Fruit fly (Drosophila melanogaster) whole organism, embryonic: Measurements from ENCODE around the gene CG5079.

Source experiments
- Aef1 ChIP-seq: fragments of 200-800 bp; sonication (Bioruptor generic); IDR thresholded peaks from 3 replicates; pipeline ENCODE4 v1.3.6; 2022; ENCODE audit warnings: missing biosample characterization, missing genetic modification characterization
- Asciz ChIP-seq: fragments of 200-800 bp; sonication (Bioruptor generic); optimal IDR thresholded peaks from 2 replicates; lab custom pipeline; 2017; ENCODE audit warnings: missing biosample characterization, mild to moderate bottlenecking, missing genetic modification characterization, missing genetic modification reagents
- Atf3 ChIP-seq: fragments of 200-800 bp; sonication (Bioruptor generic); optimal IDR thresholded peaks from 3 replicates; lab custom pipeline; 2016; ENCODE audit warnings: missing biosample characterization, missing genetic modification characterization
- C15 ChIP-seq: fragments of 200-800 bp; sonication (Bioruptor generic); IDR thresholded peaks from 3 replicates; pipeline ENCODE4 v1.3.6; 2022; ENCODE audit warnings: missing biosample characterization, missing genetic modification characterization
- CG12071 ChIP-seq: fragments of 200-800 bp; sonication (Bioruptor generic); optimal IDR thresholded peaks from 3 replicates; lab custom pipeline; 2018; ENCODE audit warnings: missing biosample characterization, mild to moderate bottlenecking, missing genetic modification characterization
- CG12299 ChIP-seq: fragments of 200-800 bp; sonication (Bioruptor generic); optimal IDR thresholded peaks from 2 replicates; lab custom pipeline; 2018; ENCODE audit warnings: missing biosample characterization, mild to moderate bottlenecking, missing genetic modification characterization
- CG13296 ChIP-seq: fragments of 200-800 bp; sonication (Bioruptor generic); optimal IDR thresholded peaks from 3 replicates; lab custom pipeline; 2018; ENCODE audit warnings: missing biosample characterization, mild to moderate bottlenecking, missing genetic modification characterization
- CG14710 ChIP-seq: fragments of 200-800 bp; sonication (Bioruptor generic); optimal IDR thresholded peaks from 3 replicates; lab custom pipeline; 2019; ENCODE audit warnings: missing biosample characterization, mild to moderate bottlenecking, missing genetic modification characterization, moderate library complexity
- CG15696 ChIP-seq: fragments of 200-800 bp; sonication (Bioruptor generic); optimal IDR thresholded peaks from 2 replicates; lab custom pipeline; 2019; ENCODE audit warnings: missing biosample characterization, mild to moderate bottlenecking, missing genetic modification characterization, moderate library complexity
- CG1602 ChIP-seq: fragments of 200-800 bp; sonication (Bioruptor generic); optimal IDR thresholded peaks from 3 replicates; lab custom pipeline; 2016; ENCODE audit warnings: missing biosample characterization, missing genetic modification characterization
- CG18011 ChIP-seq: fragments of 200-800 bp; sonication (Bioruptor generic); optimal IDR thresholded peaks from 2 replicates; lab custom pipeline; 2017; ENCODE audit warnings: missing biosample characterization, missing genetic modification characterization, mild to moderate bottlenecking, moderate library complexity, missing genotype
- CG18262 ChIP-seq: fragments of 200-800 bp; optimal IDR thresholded peaks from 3 replicates; lab custom pipeline; 2019; ENCODE audit warnings: missing biosample characterization, mild to moderate bottlenecking, missing genetic modification characterization, moderate library complexity
- CG2712 ChIP-seq: fragments of 200-800 bp; optimal IDR thresholded peaks from 3 replicates; lab custom pipeline; 2019; ENCODE audit warnings: missing biosample characterization, mild to moderate bottlenecking, missing genetic modification characterization, moderate library complexity
- CG30020 ChIP-seq: fragments of 200-800 bp; optimal IDR thresholded peaks from 2 replicates; lab custom pipeline; 2019; ENCODE audit warnings: missing biosample characterization, mild to moderate bottlenecking, missing genetic modification characterization, moderate library complexity
- CG31224 ChIP-seq: fragments of 200-800 bp; sonication (Bioruptor generic); IDR thresholded peaks from 2 replicates; pipeline ENCODE4 v1.3.6; 2022; ENCODE audit warnings: missing biosample characterization, missing genetic modification characterization
- CG31441 ChIP-seq: fragments of 200-800 bp; sonication (Bioruptor generic); IDR thresholded peaks from 2 replicates; pipeline ENCODE4 v1.3.6; 2022; ENCODE audit warnings: missing biosample characterization, missing genetic modification characterization
- CG32772 ChIP-seq: fragments of 200-800 bp; sonication (Bioruptor generic); IDR thresholded peaks from 2 replicates; pipeline ENCODE4 v1.3.6; 2022; ENCODE audit warnings: missing biosample characterization, missing genetic modification characterization
- CG3281 ChIP-seq: fragments of 200-800 bp; sonication (Bioruptor generic); optimal IDR thresholded peaks from 3 replicates; lab custom pipeline; 2017; ENCODE audit warnings: missing biosample characterization, mild to moderate bottlenecking, missing genetic modification characterization
- CG34376 ChIP-seq: fragments of 200-800 bp; sonication (Bioruptor generic); optimal IDR thresholded peaks from 2 replicates; lab custom pipeline; 2018; ENCODE audit warnings: missing biosample characterization, mild to moderate bottlenecking, missing genetic modification characterization
- CG3847 ChIP-seq: fragments of 200-800 bp; sonication (Bioruptor generic); IDR thresholded peaks from 2 replicates; pipeline ENCODE4 v1.3.6; 2022; ENCODE audit warnings: missing biosample characterization, missing genetic modification characterization
- CG3995 ChIP-seq: fragments of 200-800 bp; sonication (Bioruptor generic); optimal IDR thresholded peaks from 3 replicates; lab custom pipeline; 2016; ENCODE audit warnings: missing biosample characterization, missing genetic modification characterization
- CG7271 ChIP-seq: fragments of 200-800 bp; sonication (Bioruptor generic); optimal IDR thresholded peaks from 2 replicates; lab custom pipeline; 2018; ENCODE audit warnings: missing biosample characterization, mild to moderate bottlenecking, missing genetic modification characterization, moderate library complexity
- CG7556 ChIP-seq: fragments of 200-800 bp; sonication (Bioruptor generic); optimal IDR thresholded peaks from 2 replicates; lab custom pipeline; 2017; ENCODE audit warnings: missing biosample characterization, mild to moderate bottlenecking, missing genetic modification characterization
- CG8290 ChIP-seq, 3 experiments: fragments of 200-800 bp; sonication (Bioruptor generic); optimal IDR thresholded peaks; 2 replicates each; lab custom pipeline; 2016 to 2019; ENCODE audit warnings: missing biosample characterization in 3 of 3, missing genetic modification characterization in 3 of 3, mild to moderate bottlenecking in 2 of 3, moderate library complexity in 1 of 3
- CG9437 ChIP-seq: fragments of 200-800 bp; sonication (Bioruptor generic); optimal IDR thresholded peaks from 2 replicates; lab custom pipeline; 2018; ENCODE audit warnings: missing biosample characterization, mild to moderate bottlenecking, missing genetic modification characterization
- CHES-1-like ChIP-seq: fragments of 200-800 bp; sonication (Bioruptor generic); optimal IDR thresholded peaks from 2 replicates; lab custom pipeline; 2016; ENCODE audit warnings: missing biosample characterization, missing genetic modification characterization
- Camta ChIP-seq: fragments of 200-800 bp; sonication (Bioruptor generic); optimal IDR thresholded peaks from 2 replicates; lab custom pipeline; 2016; ENCODE audit warnings: missing biosample characterization, missing genetic modification characterization
- D ChIP-seq, 2 experiments: fragments of 200-800 bp in 1 of 2; fragments of >200 bp in 1 of 2; sonication (Bioruptor generic) in 1 of 2; optimal IDR thresholded peaks; 2 replicates in 1 of 2; 3 replicates in 1 of 2; lab custom pipeline; 2017; ENCODE audit warnings: mild to moderate bottlenecking in 1 of 2, missing biosample characterization in 1 of 2, missing genetic modification characterization in 1 of 2, missing genetic modification reagents in 1 of 2
- Eip74EF ChIP-seq, 2 experiments: fragments of 200-800 bp in 1 of 2; fragments of >200 bp in 1 of 2; sonication (Bioruptor generic) in 1 of 2; optimal IDR thresholded peaks; 2 replicates each; lab custom pipeline; 2017 to 2019; ENCODE audit warnings: missing biosample characterization in 2 of 2, missing genetic modification characterization in 2 of 2, mild to moderate bottlenecking in 1 of 2, moderate library complexity in 1 of 2
- Ets65A ChIP-seq: fragments of 200-800 bp; sonication (Bioruptor generic); peaks from one replicate; lab custom pipeline; 2016; ENCODE audit warnings: missing biosample characterization, missing genetic modification characterization
- Hsf ChIP-seq: fragments of 200-800 bp; sonication (Bioruptor generic); optimal IDR thresholded peaks from 3 replicates; lab custom pipeline; 2016; ENCODE audit warnings: missing biosample characterization, missing genetic modification characterization
- PHDP ChIP-seq: fragments of 200-800 bp; sonication (Bioruptor generic); optimal IDR thresholded peaks from 3 replicates; lab custom pipeline; 2018; ENCODE audit warnings: missing biosample characterization, mild to moderate bottlenecking, missing genetic modification characterization, moderate library complexity
- Spps ChIP-seq: fragments of 200-800 bp; sonication (Bioruptor generic); optimal IDR thresholded peaks from 2 replicates; lab custom pipeline; 2018; ENCODE audit warnings: missing biosample characterization, mild to moderate bottlenecking, missing genetic modification characterization
- Ssrp ChIP-seq: fragments of 200-800 bp; sonication (Bioruptor generic); optimal IDR thresholded peaks from 2 replicates; lab custom pipeline; 2018; ENCODE audit warnings: missing biosample characterization, mild to moderate bottlenecking, missing genetic modification characterization, moderate library complexity
- bab2 ChIP-seq: fragments of 200-800 bp; sonication (Bioruptor generic); optimal IDR thresholded peaks from 2 replicates; lab custom pipeline; 2016; ENCODE audit warnings: missing biosample characterization, missing genetic modification characterization
- gcm2 ChIP-seq: fragments of 200-800 bp; sonication (Bioruptor generic); optimal IDR thresholded peaks from 2 replicates; lab custom pipeline; 2016; ENCODE audit warnings: missing biosample characterization, missing genetic modification characterization
- grn ChIP-seq: fragments of 200-800 bp; sonication (Bioruptor generic); optimal IDR thresholded peaks from 3 replicates; lab custom pipeline; 2017; ENCODE audit warnings: missing biosample characterization, missing genetic modification characterization
- inv ChIP-seq: fragments of 200-800 bp; sonication (Bioruptor generic); IDR thresholded peaks from 2 replicates; pipeline ENCODE4 v1.3.6; 2022; ENCODE audit warnings: missing biosample characterization, missing genetic modification characterization; ENCODE audit not compliant: partially characterized antibody
- maf-S ChIP-seq: fragments of 200-800 bp; sonication (Bioruptor generic); optimal IDR thresholded peaks from 2 replicates; lab custom pipeline; 2016; ENCODE audit warnings: missing biosample characterization, missing genetic modification characterization
- nerfin-2 ChIP-seq: fragments of 200-800 bp; sonication (Bioruptor generic); IDR thresholded peaks from 2 replicates; pipeline ENCODE4 v1.3.6; 2022; ENCODE audit warnings: missing biosample characterization, missing genetic modification characterization; ENCODE audit not compliant: partially characterized antibody
- oc ChIP-seq: fragments of 200-800 bp; sonication (Bioruptor generic); optimal IDR thresholded peaks from 2 replicates; lab custom pipeline; 2018; ENCODE audit warnings: missing biosample characterization, mild to moderate bottlenecking, missing genetic modification characterization, moderate library complexity
- pan ChIP-seq, 4 experiments: fragments of >200 bp in 3 of 4; fragments of 200-800 bp in 1 of 4; sonication (Bioruptor generic) in 1 of 4; optimal IDR thresholded peaks in 3 of 4; IDR thresholded peaks in 1 of 4; 2 replicates each; pipeline versions ENCODE4 v1.3.6 to Lab custom; 2017 to 2022; ENCODE audit warnings: missing biosample characterization in 2 of 4, missing genetic modification characterization in 2 of 4, mixed read lengths in 1 of 4
- peb ChIP-seq: fragments of 200-800 bp; sonication (Bioruptor generic); IDR thresholded peaks from 2 replicates; pipeline ENCODE4 v1.3.6; 2022; ENCODE audit warnings: missing biosample characterization, missing genetic modification characterization
- phol ChIP-seq: fragments of 200-800 bp; sonication (Bioruptor generic); optimal IDR thresholded peaks from 3 replicates; lab custom pipeline; 2018; ENCODE audit warnings: missing biosample characterization, mild to moderate bottlenecking, missing genetic modification characterization, moderate library complexity
- pros ChIP-seq: fragments of 200-800 bp; sonication (Bioruptor generic); optimal IDR thresholded peaks from 3 replicates; lab custom pipeline; 2019; ENCODE audit warnings: missing biosample characterization, mild to moderate bottlenecking, missing genetic modification characterization, moderate library complexity
- sisA ChIP-seq: fragments of 200-800 bp; sonication (Bioruptor generic); IDR thresholded peaks from 2 replicates; pipeline ENCODE4 v1.3.6; 2022; ENCODE audit warnings: missing biosample characterization, missing genetic modification characterization
- tin ChIP-seq: fragments of 200-800 bp; sonication (Bioruptor generic); optimal IDR thresholded peaks from 3 replicates; lab custom pipeline; 2016; ENCODE audit warnings: missing biosample characterization, missing genetic modification characterization
- usp ChIP-seq: fragments of >200 bp; optimal IDR thresholded peaks from 2 replicates; lab custom pipeline; 2017; ENCODE audit warnings: missing biosample characterization, missing genetic modification characterization

The CG5079 gene

dm6 chr3R:25647577-25648257, 34.3 kb downstream of the CG5079 start (continued):
- TF ChIP-seq CG18011 (GFP tag; lab: Kevin White, UChicago) (no peak), oc (tag; lab: Kevin White, UChicago) (peak; percentile 98), Aef1 (GFP tag; lab: Robert Waterston, UW) (no peak), CG15696 (no peak), CG8290 (GFP tag; optimal IDR thresholded peaks at IDR 0.05; lab: Kevin White, UChicago) (peak; percentile 97), CG8290 (tag; optimal IDR thresholded peaks at IDR 0.05; lab: Kevin White, UChicago) (peak; percentile 65 to 98), CG3847 (no peak), phol (tag; lab: Kevin White, UChicago) (peak; percentile 17), Ets65A (GFP tag; lab: Kevin White, UChicago) (peak; percentile 88), CG14710 (tag; lab: Kevin White, UChicago) (no peak), Ssrp (tag; lab: Kevin White, UChicago) (no peak), CG32772 (GFP tag; lab: Robert Waterston, UW) (peak; percentile 58; the same call in 1 of the 2 replicates), CG1602 (no peak), CG3281 (no peak), grn (no peak), C15 (GFP tag; lab: Robert Waterston, UW) (no peak), CG18262 (tag; lab: Kevin White, UChicago) (peak; percentile 43), inv (GFP tag; lab: Robert Waterston, UW) (peak; percentile 38; the same call in 1 of the 2 replicates), CG34376 (GFP tag; lab: Kevin White, UChicago) (peak; percentile 2), Spps (tag; lab: Kevin White, UChicago) (no peak), maf-S (no peak), CG31224 (GFP tag; lab: Robert Waterston, UW) (no peak), CG3995 (GFP tag; lab: Kevin White, UChicago) (no peak), CG12299 (no peak), Atf3 (GFP tag; lab: Kevin White, UChicago) (no peak), Eip74EF (GFP tag; optimal IDR thresholded peaks at IDR 0.05; lab: Kevin White, UChicago) (peak in 1 of 2 experiments; percentile 28), tin (GFP tag; lab: Kevin White, UChicago) (no peak), peb (GFP tag; lab: Robert Waterston, UW) (no peak), CG12071 (GFP tag; lab: Kevin White, UChicago) (no peak), usp (GFP tag; lab: Kevin White, UChicago) (no peak), CG31441 (GFP tag; lab: Robert Waterston, UW) (no peak), pan (optimal IDR thresholded peaks at IDR 0.05; lab: Kevin White, UChicago) (no peak), pan (GFP tag; optimal IDR thresholded peaks at IDR 0.05 in 1 of 2, IDR thresholded peaks at IDR 0.05 in 1 of 2) (no peak), CG30020 (tag; lab: Kevin White, UChicago) (no peak), pros (peak; percentile 7), nerfin-2 (peak; percentile 89), PHDP (tag; lab: Kevin White, UChicago) (peak; percentile 12), Asciz (GFP tag; lab: Kevin White, UChicago) (peak; percentile 39), CG13296 (GFP tag; lab: Kevin White, UChicago) (no peak), CG7271 (tag; lab: Kevin White, UChicago) (no peak), bab2 (GFP tag; lab: Kevin White, UChicago) (no peak), sisA (GFP tag; lab: Robert Waterston, UW) (no peak), gcm2 (no peak), Camta (GFP tag; lab: Kevin White, UChicago) (no peak), CG9437 (no peak), CG2712 (tag; lab: Kevin White, UChicago) (peak; percentile 49), CHES-1-like (no peak), Hsf (no peak), D (optimal IDR thresholded peaks at IDR 0.05; lab: Kevin White, UChicago) (no peak), D (GFP tag; optimal IDR thresholded peaks at IDR 0.05; lab: Kevin White, UChicago) (no peak), CG7556 (GFP tag; lab: Kevin White, UChicago) (no peak)
